Worm (Caenorhabditis elegans): ENCODE data around the gene str-187.

str-187 gene

ce11 chrIV:17316398-17316797 is 51.0 kb downstream of the str-187 start, which contains the start of gene C49C3.20:
C49C3.20 (minus strand) TSS chrIV:17316498.
- TF ChIP-seq jun-1 (tag; optimal IDR thresholded peaks at IDR 0.05) (no peak), eor-1 (tag; optimal IDR thresholded peaks at IDR 0.05) (no peak), elt-1 (tag; optimal IDR thresholded peaks at IDR 0.05) (no peak), R02D3.7 (tag; optimal IDR thresholded peaks at IDR 0.05) (no peak), nhr-77 (tag; optimal IDR thresholded peaks at IDR 0.05) (no peak), ceh-9 (tag; optimal IDR thresholded peaks at IDR 0.05) (no peak), zag-1 (tag; optimal IDR thresholded peaks at IDR 0.05) (no peak), snpc-4 (tag; optimal IDR thresholded peaks at IDR 0.05) (no peak), nhr-237 (tag; optimal IDR thresholded peaks at IDR 0.05) (no peak)

Data from whole organism, L3 larva.